Worm (Caenorhabditis elegans): ENCODE measurements around the gene fbxa-55.

fbxa-55 gene

DNA sequence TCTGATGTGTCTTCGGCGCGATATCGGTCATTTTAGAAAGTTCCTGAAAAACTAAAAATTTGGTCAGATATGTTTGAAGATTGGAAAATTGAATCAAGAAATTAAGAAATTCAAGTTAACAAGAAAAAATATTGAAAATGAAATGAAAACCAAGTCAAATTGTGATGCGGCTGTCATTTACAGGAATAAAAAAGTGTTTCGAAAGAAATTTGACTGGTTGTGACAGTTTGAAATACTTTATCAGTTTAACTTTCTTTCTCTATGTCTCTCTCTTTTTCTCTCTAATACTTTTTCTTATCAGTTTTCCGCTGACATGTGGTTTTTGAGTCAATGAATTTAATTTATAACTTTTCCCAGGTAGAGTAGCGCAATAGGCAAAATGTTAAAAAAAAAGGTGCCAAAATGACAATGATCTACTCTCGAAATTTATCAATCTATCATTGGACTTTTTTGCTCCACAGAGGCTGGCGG lies at the start of gene fbxa-55:
fbxa-55 (minus strand) TSS at position 51 of the 471 bp plus-strand sequence.
- TF ChIP-seq elt-2 (tag; optimal IDR thresholded peaks at IDR 0.05) = peak; percentile 84
- no peak for TF ChIP-seq tbx-2 (tag; optimal IDR thresholded peaks at IDR 0.05)
- TF ChIP-seq nhr-77 (tag; optimal IDR thresholded peaks at IDR 0.05) = no peak
- TF ChIP-seq zag-1 (tag; optimal IDR thresholded peaks at IDR 0.05) = no peak
- TF ChIP-seq egl-27 (tag; optimal IDR thresholded peaks at IDR 0.05) = no peak
- TF ChIP-seq pqm-1 (tag; optimal IDR thresholded peaks at IDR 0.05) = peak; percentile 35
- TF ChIP-seq nhr-12 (tag; optimal IDR thresholded peaks at IDR 0.05) = no peak
- no peak for TF ChIP-seq ztf-4 (tag; optimal IDR thresholded peaks at IDR 0.05)

DNA sequence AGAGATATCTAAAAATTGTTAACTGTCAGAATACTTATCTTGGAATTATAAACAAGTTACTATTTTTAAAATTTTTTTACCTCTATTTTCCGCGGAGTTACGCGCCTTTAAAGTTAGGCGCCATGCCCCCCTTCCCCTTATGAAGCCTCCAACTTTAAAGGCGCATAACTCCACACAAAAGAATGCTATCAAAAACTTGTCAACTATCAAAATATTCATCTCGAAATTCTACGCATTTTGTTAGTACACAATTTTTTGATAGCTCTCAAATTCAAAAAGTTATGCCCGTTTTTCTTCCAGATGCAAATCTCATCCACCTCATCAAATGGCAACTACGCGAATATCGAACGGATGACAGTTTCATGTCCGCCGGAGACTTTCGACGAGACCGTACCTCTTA lies 47.1 kb upstream of the fbxa-55 start, which contains the start of gene tbc-10:
tbc-10 (plus strand) TSS at position 301 of the 400 bp plus-strand sequence.
- TF ChIP-seq elt-1 (tag; optimal IDR thresholded peaks at IDR 0.05) = no peak
- TF ChIP-seq elt-3 (tag; optimal IDR thresholded peaks at IDR 0.05) = no peak
- TF ChIP-seq ztf-4 (tag; optimal IDR thresholded peaks at IDR 0.05) = no peak
- TF ChIP-seq nhr-43 (tag; optimal IDR thresholded peaks at IDR 0.05; ENCODE audit: poor library complexity, severe bottlenecking) = no peak
- no peak for TF ChIP-seq ceh-16 (tag; optimal IDR thresholded peaks at IDR 0.05)
- TF ChIP-seq unc-39 (tag; optimal IDR thresholded peaks at IDR 0.05) = no peak
- TF ChIP-seq nhr-12 (tag; optimal IDR thresholded peaks at IDR 0.05) = no peak
- TF ChIP-seq lin-39 (tag; optimal IDR thresholded peaks at IDR 0.05) = no peak
- no peak for TF ChIP-seq pqm-1 (tag; optimal IDR thresholded peaks at IDR 0.05)
- TF ChIP-seq mml-1 (tag; optimal IDR thresholded peaks at IDR 0.05) = no peak
- no peak for TF ChIP-seq nhr-28 (tag; optimal IDR thresholded peaks at IDR 0.05)
- no peak for TF ChIP-seq ceh-28 (tag; optimal IDR thresholded peaks at IDR 0.05)
- TF ChIP-seq ceh-82 (tag; optimal IDR thresholded peaks at IDR 0.05) = no peak
- TF ChIP-seq tbx-2 (tag; optimal IDR thresholded peaks at IDR 0.05) = no peak
- TF ChIP-seq ceh-9 (tag; optimal IDR thresholded peaks at IDR 0.05) = no peak
- TF ChIP-seq nhr-67 (tag; optimal IDR thresholded peaks at IDR 0.05) = no peak

DNA sequence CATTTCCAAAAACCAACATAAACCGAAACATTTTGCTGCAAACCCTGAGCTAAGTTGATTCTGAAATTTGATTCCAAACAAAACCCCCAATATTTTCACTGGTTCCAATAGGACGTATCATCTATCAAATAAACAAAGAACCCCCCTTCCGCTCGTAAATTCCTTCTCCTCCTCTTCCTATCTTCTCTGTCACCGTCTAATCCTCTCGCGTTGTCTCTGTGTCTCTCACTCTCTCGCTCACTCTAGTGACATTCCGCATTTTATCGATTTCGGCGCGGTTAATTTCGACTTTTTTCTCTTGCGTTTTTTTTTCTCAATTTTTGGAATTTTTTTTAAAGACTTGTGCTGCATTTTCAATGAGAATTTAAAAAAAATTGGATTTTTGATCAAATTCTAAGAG lies 46.1 kb upstream of the fbxa-55 start:
- TF ChIP-seq elt-2 (tag; optimal IDR thresholded peaks at IDR 0.05) (peak; percentile 45), nfya-1 (tag; optimal IDR thresholded peaks at IDR 0.05; ENCODE audit: insufficient read depth) (peak; percentile 77), lin-39 (tag; optimal IDR thresholded peaks at IDR 0.05) (peak; percentile 70), elt-1 (tag; optimal IDR thresholded peaks at IDR 0.05) (no peak), hmg-11 (tag; optimal IDR thresholded peaks at IDR 0.05) (peak; percentile 55), nhr-25 (tag; optimal IDR thresholded peaks at IDR 0.05) (peak; percentile 1), jun-1 (tag; optimal IDR thresholded peaks at IDR 0.05) (no peak), ceh-28 (tag; optimal IDR thresholded peaks at IDR 0.05) (peak; percentile 89)

DNA sequence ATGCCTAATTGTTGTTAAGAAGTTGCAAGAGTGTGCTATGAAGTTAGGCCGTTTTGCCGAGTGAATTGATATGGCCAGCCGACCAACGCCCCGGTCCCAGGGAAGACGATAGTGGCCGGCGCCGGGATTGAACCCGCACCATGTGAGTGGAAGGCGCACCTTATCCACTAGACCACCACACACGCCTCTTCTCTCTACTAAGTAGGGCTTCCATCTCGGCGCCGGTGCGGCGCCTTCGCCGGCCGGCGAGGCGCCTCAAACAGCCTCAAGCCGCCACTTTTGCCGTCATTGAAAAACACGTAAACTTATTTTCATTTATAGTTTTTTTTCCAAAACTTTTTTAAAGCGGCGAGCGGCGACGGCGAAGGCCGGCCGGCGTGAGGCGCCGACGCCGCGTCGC lies 43.0 kb upstream of the fbxa-55 start:
- TF ChIP-seq egl-5 (tag; optimal IDR thresholded peaks at IDR 0.05) = no peak

DNA sequence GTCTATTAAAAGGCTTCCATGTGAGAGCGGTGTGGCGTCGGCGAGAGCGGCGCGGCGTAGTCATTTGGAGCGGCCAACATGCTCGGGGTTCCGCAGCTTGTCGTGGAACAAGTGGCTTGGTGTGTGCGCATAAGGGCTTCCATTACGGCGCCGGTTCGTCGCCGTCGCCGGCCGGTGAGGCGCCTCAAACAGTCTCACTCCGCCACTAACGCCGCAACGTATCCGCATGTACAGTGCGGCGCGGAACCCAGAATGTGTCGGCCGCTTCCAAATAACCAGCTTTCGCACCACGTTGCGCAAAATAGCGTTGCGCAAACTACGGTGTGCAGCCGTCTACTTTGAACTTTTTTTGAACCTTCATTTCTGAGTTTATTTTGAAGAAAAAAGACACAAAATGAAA lies 35.0 kb upstream of the fbxa-55 start:
- TF ChIP-seq zag-1 (tag; optimal IDR thresholded peaks at IDR 0.05) = no peak
- TF ChIP-seq sea-2 (GFP tag; optimal IDR thresholded peaks at IDR 0.05) = no peak
- no peak for TF ChIP-seq nhr-67 (tag; optimal IDR thresholded peaks at IDR 0.05)
- TF ChIP-seq lsy-12 (tag; optimal IDR thresholded peaks at IDR 0.05) = no peak
- no peak for TF ChIP-seq daf-12 (tag; optimal IDR thresholded peaks at IDR 0.05)
- TF ChIP-seq ztf-11 (tag; optimal IDR thresholded peaks at IDR 0.05) = no peak
- TF ChIP-seq eor-1 (tag; optimal IDR thresholded peaks at IDR 0.05) = no peak
- no peak for TF ChIP-seq egl-27 (tag; optimal IDR thresholded peaks at IDR 0.05)
- no peak for TF ChIP-seq elt-3 (tag; optimal IDR thresholded peaks at IDR 0.05)
- TF ChIP-seq R02D3.7 (tag; optimal IDR thresholded peaks at IDR 0.05) = no peak
- TF ChIP-seq ceh-28 (tag; optimal IDR thresholded peaks at IDR 0.05) = no peak
- no peak for TF ChIP-seq aly-2 (tag; optimal IDR thresholded peaks at IDR 0.05)
- no peak for TF ChIP-seq ceh-9 (tag; optimal IDR thresholded peaks at IDR 0.05)
- no peak for TF ChIP-seq nhr-23 (tag; optimal IDR thresholded peaks at IDR 0.05)
- TF ChIP-seq fkh-10 (GFP tag; optimal IDR thresholded peaks at IDR 0.05) = no peak
- no peak for TF ChIP-seq ZK546.5 (tag; optimal IDR thresholded peaks at IDR 0.05)
- TF ChIP-seq lin-39 (tag; optimal IDR thresholded peaks at IDR 0.05) = no peak
- TF ChIP-seq lin-15B (tag; optimal IDR thresholded peaks at IDR 0.05) = no peak
- no peak for TF ChIP-seq nhr-12 (tag; optimal IDR thresholded peaks at IDR 0.05)
- no peak for TF ChIP-seq nfya-1 (tag; optimal IDR thresholded peaks at IDR 0.05; ENCODE audit: insufficient read depth)

Measured in whole organism, L3 larva.